In genomic region chr3R:22395409-22396178, dm6 we compare ENCODE assay signal across 3 fruit fly cellular contexts.
A peak's percentile ranks its signal among the peaks of the same experiment; 100 is the strongest.
TF ChIP-seq lines count a peak whose summit lies in the region.

No protein-coding gene starts in this region.

- no peak for TF ChIP-seq CTCF in whole organism, embryonic (GFP tag; optimal IDR thresholded peaks at IDR 0.05; lab: Kevin White, UChicago)

TF ChIP-seq in whole organism, embryonic, 481 proteins besides CTCF, POLR2A, EP300 and RAD21 (continues in another document):
- TF ChIP-seq CG30431 (GFP tag; optimal IDR thresholded peaks at IDR 0.05; lab: Kevin White, UChicago) (no peak), dysf (GFP tag; IDR thresholded peaks at IDR 0.05; lab: Robert Waterston, UW) (no peak), luna (GFP tag; optimal IDR thresholded peaks at IDR 0.05; lab: Kevin White, UChicago) (no peak), Hand (GFP tag; optimal IDR thresholded peaks at IDR 0.05; lab: Kevin White, UChicago) (no peak), Bteb2 (GFP tag; optimal IDR thresholded peaks at IDR 0.05; lab: Kevin White, UChicago) (no peak), CG15073 (GFP tag; optimal IDR thresholded peaks at IDR 0.05; lab: Kevin White, UChicago) (no peak), Ets65A (GFP tag; lab: Kevin White, UChicago) (peak; percentile 74), Lim3 (GFP tag; IDR thresholded peaks at IDR 0.05; lab: Robert Waterston, UW) (no peak), CG11504 (tag; optimal IDR thresholded peaks at IDR 0.05; lab: Kevin White, UChicago) (no peak), jumu (GFP tag; optimal IDR thresholded peaks at IDR 0.05; lab: Kevin White, UChicago) (no peak), salm (tag; optimal IDR thresholded peaks at IDR 0.05; lab: Kevin White, UChicago) (no peak), unpg (GFP tag; optimal IDR thresholded peaks at IDR 0.05; lab: Kevin White, UChicago) (no peak), CG11247 (GFP tag; IDR thresholded peaks at IDR 0.05; lab: Robert Waterston, UW) (no peak), z (GFP tag; IDR thresholded peaks at IDR 0.05; lab: Robert Waterston, UW) (no peak), Hey (tag; optimal IDR thresholded peaks at IDR 0.05; lab: Kevin White, UChicago) (no peak), Med (GFP tag; lab: Kevin White, UChicago) (peak; percentile 58), MTF-1 (GFP tag; optimal IDR thresholded peaks at IDR 0.05; lab: Kevin White, UChicago; ENCODE audit: borderline replicate concordance) (no peak), B-H2 (GFP tag; optimal IDR thresholded peaks at IDR 0.05; lab: Kevin White, UChicago) (no peak), CG10267 (tag; optimal IDR thresholded peaks at IDR 0.05; lab: Kevin White, UChicago) (no peak), CG2116 (GFP tag; optimal IDR thresholded peaks at IDR 0.05; lab: Kevin White, UChicago) (no peak), Awh (GFP tag; IDR thresholded peaks at IDR 0.05; lab: Robert Waterston, UW) (no peak), B-H1 (GFP tag; IDR thresholded peaks at IDR 0.05; lab: Robert Waterston, UW) (no peak), CG3163 (GFP tag; optimal IDR thresholded peaks at IDR 0.05; lab: Kevin White, UChicago) (no peak), en (GFP tag; optimal IDR thresholded peaks at IDR 0.05; lab: Kevin White, UChicago) (no peak), kay (GFP tag; optimal IDR thresholded peaks at IDR 0.05; lab: Kevin White, UChicago) (no peak), CG11456 (GFP tag; IDR thresholded peaks at IDR 0.05; lab: Robert Waterston, UW) (no peak), CG9609 (GFP tag; optimal IDR thresholded peaks at IDR 0.05; lab: Kevin White, UChicago) (no peak), CG12299 (tag; optimal IDR thresholded peaks at IDR 0.05; lab: Kevin White, UChicago) (no peak), mam (GFP tag; optimal IDR thresholded peaks at IDR 0.05; lab: Kevin White, UChicago) (no peak), Hr3 (GFP tag; optimal IDR thresholded peaks at IDR 0.05; lab: Kevin White, UChicago) (no peak), CG2889 (GFP tag; IDR thresholded peaks at IDR 0.05; lab: Robert Waterston, UW) (no peak), ttk (GFP tag; IDR thresholded peaks at IDR 0.05; lab: Robert Waterston, UW) (no peak), Myb (GFP tag; optimal IDR thresholded peaks at IDR 0.05; lab: Kevin White, UChicago) (no peak)

TF ChIP-seq in whole organism, prepupa, 60 proteins besides CTCF, POLR2A, EP300 and RAD21:
- peak; percentile 45 for TF ChIP-seq Hr4 (GFP tag; optimal IDR thresholded peaks at IDR 0.05; lab: Kevin White, UChicago)
- TF ChIP-seq CG6276 (GFP tag; optimal IDR thresholded peaks at IDR 0.05; lab: Kevin White, UChicago) = no peak
- no peak for TF ChIP-seq Eip75B (GFP tag; optimal IDR thresholded peaks at IDR 0.05; lab: Kevin White, UChicago)
- TF ChIP-seq CG15336 (GFP tag; IDR thresholded peaks at IDR 0.05; lab: Robert Waterston, UW) = 0 out of 2 replicates have a peak, but pooled peaks have one; percentile 15
- TF ChIP-seq pdm3 (GFP tag; optimal IDR thresholded peaks at IDR 0.05; lab: Kevin White, UChicago) = peak; percentile 18
- peak; percentile 5 for TF ChIP-seq dsx (GFP tag; optimal IDR thresholded peaks at IDR 0.05; lab: Kevin White, UChicago; ENCODE audit: poor library complexity, severe bottlenecking)
- TF ChIP-seq CG32006 (GFP tag; optimal IDR thresholded peaks at IDR 0.05; lab: Kevin White, UChicago) = peak; percentile 58
- peak; percentile 27 for TF ChIP-seq CG4318 (GFP tag; optimal IDR thresholded peaks at IDR 0.05; lab: Kevin White, UChicago)
- TF ChIP-seq CG8119 (GFP tag; IDR thresholded peaks at IDR 0.05; lab: Robert Waterston, UW) = peak; percentile 41; the same call in 1 of the 3 replicates
- TF ChIP-seq Gug (GFP tag; IDR thresholded peaks at IDR 0.05; lab: Robert Waterston, UW) = peak; percentile 31; the same call in 1 of the 2 replicates
- TF ChIP-seq Lpt (GFP tag; optimal IDR thresholded peaks at IDR 0.05; lab: Kevin White, UChicago) = peak; percentile 5
- TF ChIP-seq CG6163 (GFP tag; IDR thresholded peaks at IDR 0.05; lab: Robert Waterston, UW) = 0 out of 3 replicates have a peak, but pooled peaks have one; percentile 24
- TF ChIP-seq fd59A (GFP tag; optimal IDR thresholded peaks at IDR 0.05; lab: Kevin White, UChicago) = no peak
- peak; percentile 19 for TF ChIP-seq CG3919 (GFP tag; optimal IDR thresholded peaks at IDR 0.05; lab: Kevin White, UChicago)
- peak; percentile 14 for TF ChIP-seq achi (GFP tag; optimal IDR thresholded peaks at IDR 0.05; lab: Kevin White, UChicago)
- TF ChIP-seq OdsH (GFP tag; optimal IDR thresholded peaks at IDR 0.05; lab: Kevin White, UChicago) = no peak
- peak; percentile 27 for TF ChIP-seq Blimp-1 (GFP tag; optimal IDR thresholded peaks at IDR 0.05; lab: Kevin White, UChicago)
- TF ChIP-seq Eip78C (GFP tag; lab: Kevin White, UChicago) = peak; percentile 73

TF ChIP-seq in whole organism, pupa, 21 proteins besides CTCF, POLR2A, EP300 and RAD21:
- TF ChIP-seq CG32121 (GFP tag; IDR thresholded peaks at IDR 0.05; lab: Robert Waterston, UW) (no peak), CG8301 (tag; optimal IDR thresholded peaks at IDR 0.05; lab: Kevin White, UChicago) (peak; percentile 64), CG4496 (GFP tag; IDR thresholded peaks at IDR 0.05; lab: Robert Waterston, UW) (peak; percentile 57; the same call in 1 of the 3 replicates), Ets98B (GFP tag; IDR thresholded peaks at IDR 0.05; lab: Robert Waterston, UW) (0 out of 2 replicates have a peak, but pooled peaks have one; percentile 23), CG13204 (GFP tag; optimal IDR thresholded peaks at IDR 0.05; lab: Kevin White, UChicago) (no peak), CG14655 (GFP tag; optimal IDR thresholded peaks at IDR 0.05; lab: Kevin White, UChicago) (peak; percentile 68), Snoo (tag; optimal IDR thresholded peaks at IDR 0.05; lab: Kevin White, UChicago) (no peak), CG9948 (tag; optimal IDR thresholded peaks at IDR 0.05; lab: Kevin White, UChicago) (peak; percentile 23), CG8159 (tag; optimal IDR thresholded peaks at IDR 0.05; lab: Kevin White, UChicago) (no peak), rn (GFP tag; IDR thresholded peaks at IDR 0.05; lab: Robert Waterston, UW) (no peak)

Comparison
In these comparisons a context has a peak if more than half of its experiments do, and no peak if none do; other contexts are left out.
1. Of the 7 proteins assayed by ChIP-seq in both whole organism, embryonic and whole organism, prepupa: peak only in whole organism, embryonic: Sox102F; only in whole organism, prepupa: Gug and Lpt; in both: Blimp-1; in neither: 3.